Fruit fly (Drosophila melanogaster) S2 (cell line): ENCODE measurements around the gene CG7406.

Source experiments
- CG8478 ChIP-seq: fragments of >200 bp; optimal IDR thresholded peaks from 2 replicates; lab custom pipeline; 2018
- CTCF ChIP-seq, 2 experiments: fragments of >200 bp; optimal IDR thresholded peaks; 2 replicates each; lab custom pipeline; 2018

DNA sequence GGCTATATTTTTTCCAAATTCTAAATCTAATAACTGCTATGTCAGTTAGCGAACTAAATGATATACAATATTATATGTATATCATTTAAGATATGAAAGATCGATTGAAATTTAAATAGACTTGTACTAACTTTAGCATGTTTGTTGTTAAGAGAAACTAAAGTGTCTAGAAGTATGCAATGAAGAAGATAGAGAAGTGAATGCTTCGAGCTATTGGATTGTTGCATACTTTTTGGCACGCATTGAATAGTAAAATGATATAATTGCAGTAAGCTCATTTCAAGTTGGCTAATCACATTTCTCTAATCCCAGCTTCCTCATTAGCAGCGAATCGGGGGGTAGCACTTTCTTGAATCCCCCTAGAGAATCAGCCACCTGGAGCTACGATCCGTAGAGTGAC, 43.8 kb upstream of the CG7406 start:
- TF ChIP-seq CG8478 (no peak), CTCF (optimal IDR thresholded peaks at IDR 0.05; lab: Kevin White, UChicago) (no peak)
